Worm (Caenorhabditis elegans) whole organism, L3 larva: ENCODE measurements around the gene cnc-5.

ENCODE experiments used
- ama-1 ChIP-seq: fragments of 150-350 bp; optimal IDR thresholded peaks from 2 replicates; lab custom pipeline; 2018
- ceh-28 ChIP-seq: fragments of 150-350 bp; optimal IDR thresholded peaks from 2 replicates; lab custom pipeline; 2014; ENCODE audit warnings: missing biosample characterization, missing genetic modification reagents, missing genetic modification characterization
- ceh-82 ChIP-seq: fragments of 150-350 bp; optimal IDR thresholded peaks from 2 replicates; lab custom pipeline; 2014; ENCODE audit warnings: missing biosample characterization, missing genetic modification characterization
- ceh-9 ChIP-seq: sonication (generic microtip); optimal IDR thresholded peaks from 2 replicates; lab custom pipeline; 2018; ENCODE audit warnings: missing biosample characterization, missing genetic modification characterization
- daf-12 ChIP-seq: fragments of 150-350 bp; optimal IDR thresholded peaks from 2 replicates; lab custom pipeline; 2014; ENCODE audit warnings: missing biosample characterization, missing genetic modification reagents, missing genetic modification characterization
- egl-27 ChIP-seq: sonication (generic microtip); optimal IDR thresholded peaks from 4 replicates; lab custom pipeline; 2017; ENCODE audit warnings: missing biosample characterization, missing genetic modification reagents, missing genetic modification characterization
- egl-5 ChIP-seq: fragments of 150-350 bp; optimal IDR thresholded peaks from 2 replicates; lab custom pipeline; 2017; ENCODE audit warnings: missing biosample characterization, missing genetic modification reagents, missing genetic modification characterization, inconsistent platforms
- elt-1 ChIP-seq: fragments of 150-350 bp; optimal IDR thresholded peaks from 2 replicates; lab custom pipeline; 2014; ENCODE audit warnings: missing biosample characterization, missing genetic modification characterization
- eor-1 ChIP-seq, 2 experiments: fragments of 150-350 bp; optimal IDR thresholded peaks; 2 replicates each; lab custom pipeline; 2014 to 2018; ENCODE audit warnings: missing biosample characterization in 2 of 2, missing genetic modification characterization in 2 of 2
- fkh-10 ChIP-seq: sonication (generic microtip); optimal IDR thresholded peaks from 2 replicates; lab custom pipeline; 2017; ENCODE audit warnings: missing biosample characterization, missing genetic modification reagents, missing genetic modification characterization
- fos-1 ChIP-seq: fragments of 150-350 bp; optimal IDR thresholded peaks from 2 replicates; lab custom pipeline; 2014; ENCODE audit warnings: missing biosample characterization, missing genetic modification characterization
- hmg-11 ChIP-seq: sonication (generic microtip); optimal IDR thresholded peaks from 2 replicates; lab custom pipeline; 2016; ENCODE audit warnings: missing genetic modification characterization, missing compliant biosample characterization
- jun-1 ChIP-seq: fragments of 150-350 bp; optimal IDR thresholded peaks from 2 replicates; lab custom pipeline; 2014; ENCODE audit warnings: missing biosample characterization, missing genetic modification reagents, missing genetic modification characterization
- lin-15B ChIP-seq: fragments of 150-350 bp; optimal IDR thresholded peaks from 2 replicates; lab custom pipeline; 2014; ENCODE audit warnings: missing biosample characterization, missing genetic modification characterization
- lin-39 ChIP-seq: fragments of 150-350 bp; optimal IDR thresholded peaks from 2 replicates; lab custom pipeline; 2018; ENCODE audit warnings: missing biosample characterization, missing genetic modification reagents, missing genetic modification characterization
- lsy-12 ChIP-seq: sonication (generic microtip); optimal IDR thresholded peaks from 2 replicates; lab custom pipeline; 2016; ENCODE audit warnings: mild to moderate bottlenecking, missing genetic modification characterization, missing compliant biosample characterization
- mdl-1 ChIP-seq: fragments of 150-350 bp; optimal IDR thresholded peaks from 2 replicates; lab custom pipeline; 2014; ENCODE audit warnings: missing biosample characterization, missing genetic modification characterization
- mml-1 ChIP-seq: fragments of 150-350 bp; sonication (generic microtip); optimal IDR thresholded peaks from 3 replicates; lab custom pipeline; 2014; ENCODE audit warnings: missing biosample characterization, missing genetic modification characterization
- nfya-1 ChIP-seq: sonication (generic microtip); optimal IDR thresholded peaks from 2 replicates; lab custom pipeline; 2017; ENCODE audit warnings: missing genetic modification characterization, mild to moderate bottlenecking, missing compliant biosample characterization, antibody characterized with exemption, moderate library complexity; ENCODE audit not compliant: insufficient read depth
- nhr-11 ChIP-seq: fragments of 150-350 bp; optimal IDR thresholded peaks from 2 replicates; lab custom pipeline; 2014; ENCODE audit warnings: missing biosample characterization, missing genetic modification characterization
- nhr-23 ChIP-seq: fragments of 150-350 bp; optimal IDR thresholded peaks from 2 replicates; lab custom pipeline; 2014; ENCODE audit warnings: missing biosample characterization, missing genetic modification reagents, missing genetic modification characterization
- nhr-237 ChIP-seq: fragments of 150-350 bp; optimal IDR thresholded peaks from 2 replicates; lab custom pipeline; 2014; ENCODE audit warnings: missing biosample characterization, missing genetic modification characterization
- nhr-25 ChIP-seq: sonication (generic microtip); optimal IDR thresholded peaks from 2 replicates; lab custom pipeline; 2017; ENCODE audit warnings: missing biosample characterization, missing genetic modification characterization
- nhr-28 ChIP-seq: fragments of 150-350 bp; optimal IDR thresholded peaks from 2 replicates; lab custom pipeline; 2014; ENCODE audit warnings: missing biosample characterization, missing genetic modification characterization
- nhr-43 ChIP-seq: sonication (generic microtip); optimal IDR thresholded peaks from 2 replicates; lab custom pipeline; 2016; ENCODE audit warnings: mild to moderate bottlenecking, missing genetic modification characterization, missing compliant biosample characterization; ENCODE audit not compliant: poor library complexity, severe bottlenecking
- nhr-67 ChIP-seq: fragments of 150-350 bp; optimal IDR thresholded peaks from 2 replicates; lab custom pipeline; 2014; ENCODE audit warnings: missing biosample characterization, missing genetic modification characterization
- nhr-77 ChIP-seq: fragments of 150-350 bp; optimal IDR thresholded peaks from 2 replicates; lab custom pipeline; 2014; ENCODE audit warnings: missing biosample characterization, missing genetic modification characterization
- sea-2 ChIP-seq: fragments of 150-350 bp; sonication (generic microtip); optimal IDR thresholded peaks from 4 replicates; lab custom pipeline; 2014; ENCODE audit warnings: missing biosample characterization, missing genetic modification reagents, missing genetic modification characterization
- skn-1 ChIP-seq: fragments of 150-350 bp; optimal IDR thresholded peaks from 2 replicates; lab custom pipeline; 2014; ENCODE audit warnings: missing biosample characterization, missing genetic modification characterization
- snpc-4 ChIP-seq: fragments of 150-350 bp; optimal IDR thresholded peaks from 2 replicates; lab custom pipeline; 2014; ENCODE audit warnings: missing biosample characterization, missing genetic modification characterization
- tbx-2 ChIP-seq: sonication (generic microtip); optimal IDR thresholded peaks from 2 replicates; lab custom pipeline; 2016; ENCODE audit warnings: mild to moderate bottlenecking, missing genetic modification characterization, missing compliant biosample characterization
- unc-39 ChIP-seq: sonication (generic microtip); optimal IDR thresholded peaks from 4 replicates; lab custom pipeline; 2017; ENCODE audit warnings: missing biosample characterization, missing genetic modification characterization
- unc-62 ChIP-seq: fragments of 150-350 bp; sonication (generic microtip); optimal IDR thresholded peaks from 4 replicates; lab custom pipeline; 2014; ENCODE audit warnings: missing biosample characterization, missing genetic modification reagents, missing genetic modification characterization
- ztf-11 ChIP-seq: fragments of 150-350 bp; optimal IDR thresholded peaks from 2 replicates; lab custom pipeline; 2014; ENCODE audit warnings: missing biosample characterization, missing genetic modification characterization
- ztf-4 ChIP-seq: fragments of 150-350 bp; optimal IDR thresholded peaks from 2 replicates; lab custom pipeline; 2014; ENCODE audit warnings: missing biosample characterization, missing genetic modification characterization

The cnc-5 gene

ce11 chrV:1444180-1444579, 1.0 kb upstream of the cnc-5 start, which contains the start of gene cnc-1:
TSS of gene cnc-1 (minus strand) at chrV:1444280.
- TF ChIP-seq ceh-28 (no peak), unc-39 (tag; lab: Kevin White, UChicago) (no peak), ztf-4 (tag; lab: Kevin White, UChicago) (no peak), nhr-237 (no peak), mdl-1 (tag; lab: Kevin White, UChicago) (no peak), sea-2 (no peak), nhr-77 (tag; lab: Kevin White, UChicago) (no peak), unc-62 (GFP tag; lab: Kevin White, UChicago) (no peak), hmg-11 (tag; lab: Kevin White, UChicago) (no peak), lin-15B (tag; lab: Kevin White, UChicago) (no peak), nhr-11 (tag; lab: Kevin White, UChicago) (no peak), nhr-25 (tag; lab: Kevin White, UChicago) (no peak), snpc-4 (tag; lab: Kevin White, UChicago) (no peak), nhr-67 (tag; lab: Kevin White, UChicago) (no peak)
- TF ChIP-seq, all 47 proteins: peak for 0

ce11 chrV:1447079-1447478, 1.9 kb downstream of the cnc-5 start, which contains the start of gene cnc-4:
TSS of gene cnc-4 (plus strand) at chrV:1447195.
- no peak for TF ChIP-seq eor-1 (tag; optimal IDR thresholded peaks at IDR 0.05; lab: Kevin White, UChicago)
- no peak for TF ChIP-seq fos-1 (tag; lab: Kevin White, UChicago)
- no peak for TF ChIP-seq nhr-23 (tag; lab: Kevin White, UChicago)
- TF ChIP-seq egl-5 (tag; lab: Kevin White, UChicago), result no peak
- TF ChIP-seq nhr-67 (tag; lab: Kevin White, UChicago), result no peak
- no peak for TF ChIP-seq nhr-28
- no peak for TF ChIP-seq nfya-1
- TF ChIP-seq skn-1 (tag; lab: Kevin White, UChicago), result no peak
- no peak for TF ChIP-seq egl-27 (tag; lab: Kevin White, UChicago)
- no peak for TF ChIP-seq ama-1 (lab: Kevin White, UChicago)
- TF ChIP-seq elt-1, result no peak
- TF ChIP-seq lsy-12 (tag; lab: Kevin White, UChicago), result no peak
- no peak for TF ChIP-seq unc-39 (tag; lab: Kevin White, UChicago)
- TF ChIP-seq ceh-9 (tag; lab: Kevin White, UChicago), result no peak
- TF ChIP-seq daf-12, result no peak
- no peak for TF ChIP-seq nhr-25 (tag; lab: Kevin White, UChicago)
- TF ChIP-seq fkh-10 (GFP tag; lab: Kevin White, UChicago), result no peak

ce11 chrV:1447724-1448123, 2.5 kb downstream of the cnc-5 start, which contains the start of gene cnc-3:
TSS of gene cnc-3 (plus strand) at chrV:1448004.
- TF ChIP-seq nhr-25 (tag; lab: Kevin White, UChicago), result peak; percentile 41
- TF ChIP-seq lin-39 (tag; lab: Kevin White, UChicago), result no peak
- TF ChIP-seq ceh-9 (tag; lab: Kevin White, UChicago), result no peak
- no peak for TF ChIP-seq fos-1 (tag; lab: Kevin White, UChicago)
- no peak for TF ChIP-seq skn-1 (tag; lab: Kevin White, UChicago)

ce11 chrV:1450160-1450559, 5.0 kb downstream of the cnc-5 start, which contains the start of gene cnc-2:
TSS of gene cnc-2 (minus strand) at chrV:1450183.
- no peak for TF ChIP-seq ztf-11 (tag; lab: Kevin White, UChicago)
- TF ChIP-seq mml-1, result no peak
- TF ChIP-seq lin-39 (tag; lab: Kevin White, UChicago), result no peak
- no peak for TF ChIP-seq jun-1
- TF ChIP-seq, all 47 proteins: peak for 0

- TF ChIP-seq nhr-43, result no peak
- TF ChIP-seq fos-1 (tag; lab: Kevin White, UChicago), result no peak
- TF ChIP-seq nhr-237, result no peak
- TF ChIP-seq mml-1, result no peak
- no peak for TF ChIP-seq lin-15B (tag; lab: Kevin White, UChicago)
- TF ChIP-seq tbx-2, result no peak
- no peak for TF ChIP-seq nhr-25 (tag; lab: Kevin White, UChicago)
- no peak for TF ChIP-seq daf-12
- no peak for TF ChIP-seq ceh-82 (tag; lab: Kevin White, UChicago)
- TF ChIP-seq nhr-77 (tag; lab: Kevin White, UChicago), result no peak
- TF ChIP-seq ztf-4 (tag; lab: Kevin White, UChicago), result no peak
- no peak for TF ChIP-seq egl-27 (tag; lab: Kevin White, UChicago)
- TF ChIP-seq egl-5 (tag; lab: Kevin White, UChicago), result no peak
Measured at ce11 chrV:1451334-1451733, 6.2 kb downstream of the cnc-5 start, which contains the start of gene srj-23. TSS of gene srj-23 (plus strand) at chrV:1451634.
